Fruit fly (Drosophila melanogaster): Measurements from ENCODE around the gene CG13309.

DNA sequence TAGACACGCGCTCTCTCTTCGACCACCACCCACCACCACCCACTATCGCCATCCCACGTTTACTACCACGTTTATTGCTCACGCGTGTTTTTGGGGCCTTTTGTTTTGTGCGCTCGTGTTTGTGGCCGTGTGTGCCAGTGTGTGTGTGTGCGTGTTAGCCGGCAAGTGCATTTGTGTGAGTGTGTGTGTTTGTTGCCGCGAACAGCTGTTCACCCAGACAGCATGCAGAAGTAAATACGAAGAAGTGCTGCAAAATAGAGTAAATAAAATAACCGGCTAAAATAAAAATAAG, 17.6 kb downstream of the CG13309 start:
- no peak for TF ChIP-seq psq (optimal IDR thresholded peaks at IDR 0.05)
- no peak for TF ChIP-seq Myc (optimal IDR thresholded peaks at IDR 0.05)
- TF ChIP-seq insv (optimal IDR thresholded peaks at IDR 0.05), result no peak
- no peak for TF ChIP-seq h (optimal IDR thresholded peaks at IDR 0.05)

Data from Kc167 (cell line).